Fruit fly (Drosophila melanogaster): Measurements from ENCODE around the gene CG12229.

Gene CG12229

DNA sequence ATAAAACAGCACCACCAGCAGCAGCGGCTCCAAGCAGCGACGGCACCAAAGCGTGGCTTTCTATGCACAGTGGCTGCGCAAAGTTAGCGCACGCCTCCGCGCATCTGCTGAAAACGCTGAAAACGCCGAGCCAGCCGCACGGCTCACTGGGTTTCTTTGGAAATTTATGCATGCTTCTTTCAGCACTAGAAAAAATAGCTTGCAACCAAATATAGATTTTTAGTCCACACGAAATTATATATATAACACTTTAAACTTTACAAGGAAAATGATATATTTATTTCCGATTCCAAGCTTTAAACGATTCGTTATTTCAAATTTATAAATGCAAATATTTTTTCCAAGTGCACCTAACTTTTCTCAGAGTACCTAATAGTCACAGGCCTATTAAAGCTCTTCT, 31.6 kb downstream of the CG12229 start (continued):
- TF ChIP-seq Bdp1 (GFP tag; optimal IDR thresholded peaks at IDR 0.05) (no peak), CG34422 (GFP tag; IDR thresholded peaks at IDR 0.05) (0 out of 3 replicates have a peak, but pooled peaks have one; percentile 11), CG16779 (GFP tag; IDR thresholded peaks at IDR 0.05) (0 out of 2 replicates have a peak, but pooled peaks have one; percentile 39), onecut (GFP tag; IDR thresholded peaks at IDR 0.05) (no peak), cas (GFP tag; IDR thresholded peaks at IDR 0.05) (no peak), Lpt (GFP tag; optimal IDR thresholded peaks at IDR 0.05) (no peak), CG4282 (GFP tag; optimal IDR thresholded peaks at IDR 0.05) (no peak), sc (optimal IDR thresholded peaks at IDR 0.05) (no peak), sc (GFP tag; optimal IDR thresholded peaks at IDR 0.05) (no peak), CG15269 (tag; optimal IDR thresholded peaks at IDR 0.05) (peak; percentile 54), esg (GFP tag; conservative IDR thresholded peaks at IDR 0.05) (peak; percentile 32; the same call in 1 of the 2 replicates), fd64A (GFP tag; optimal IDR thresholded peaks at IDR 0.05) (no peak), CG13894 (tag; optimal IDR thresholded peaks at IDR 0.05) (no peak), tna (GFP tag; IDR thresholded peaks at IDR 0.05; ENCODE audit: partially characterized antibody) (no peak), CG12769 (tag; optimal IDR thresholded peaks at IDR 0.05) (no peak), zfh1 (GFP tag; IDR thresholded peaks at IDR 0.05) (peak; percentile 26; the same call in 1 of the 3 replicates), CG31224 (GFP tag; IDR thresholded peaks at IDR 0.05) (no peak), ara (GFP tag; IDR thresholded peaks at IDR 0.05) (no peak), Gsc (GFP tag; IDR thresholded peaks at IDR 0.05) (no peak), Dref (GFP tag; IDR thresholded peaks at IDR 0.05) (no peak), CG6689 (GFP tag; IDR thresholded peaks at IDR 0.05) (no peak), Deaf1 (tag; optimal IDR thresholded peaks at IDR 0.05) (no peak), NC2α (GFP tag; optimal IDR thresholded peaks at IDR 0.05) (no peak), insv (GFP tag; optimal IDR thresholded peaks at IDR 0.05) (no peak), CG17912 (GFP tag; optimal IDR thresholded peaks at IDR 0.05) (no peak), Ssrp (tag; optimal IDR thresholded peaks at IDR 0.05) (peak; percentile 48), tx (GFP tag; optimal IDR thresholded peaks at IDR 0.05) (no peak), jing (GFP tag; optimal IDR thresholded peaks at IDR 0.05) (no peak), NFAT (GFP tag; IDR thresholded peaks at IDR 0.05) (no peak), Camta (GFP tag; optimal IDR thresholded peaks at IDR 0.05) (peak; percentile 10), sug (tag; optimal IDR thresholded peaks at IDR 0.05) (no peak), lmd (GFP tag; IDR thresholded peaks at IDR 0.05) (peak; percentile 23; the same call in 1 of the 2 replicates), CG9932 (GFP tag; IDR thresholded peaks at IDR 0.05) (peak; percentile 40), Xbp1 (GFP tag; optimal IDR thresholded peaks at IDR 0.05) (peak; percentile 41), CG31388 (GFP tag; optimal IDR thresholded peaks at IDR 0.05) (no peak), CG8924 (tag; optimal IDR thresholded peaks at IDR 0.05) (peak; percentile 50), Awh (GFP tag; IDR thresholded peaks at IDR 0.05) (no peak), lbe (GFP tag; optimal IDR thresholded peaks at IDR 0.05) (no peak), ERR (GFP tag; optimal IDR thresholded peaks at IDR 0.05) (no peak), CG17328 (GFP tag; IDR thresholded peaks at IDR 0.05) (0 out of 2 replicates have a peak, but pooled peaks have one; percentile 28), kni (GFP tag; optimal IDR thresholded peaks at IDR 0.05) (no peak), CG2889 (GFP tag; IDR thresholded peaks at IDR 0.05) (no peak), CG5180 (GFP tag; optimal IDR thresholded peaks at IDR 0.05) (no peak), abd-A (tag; optimal IDR thresholded peaks at IDR 0.05) (no peak), Hr78 (GFP tag; optimal IDR thresholded peaks at IDR 0.05) (no peak), corto (GFP tag; optimal IDR thresholded peaks at IDR 0.05) (no peak), CG7271 (tag; optimal IDR thresholded peaks at IDR 0.05) (no peak), repo (GFP tag; optimal IDR thresholded peaks at IDR 0.05) (no peak), prd (optimal IDR thresholded peaks at IDR 0.05) (no peak), prd (GFP tag; IDR thresholded peaks at IDR 0.05) (no peak; the same call in 2 of the 3 replicates), Xrp1 (GFP tag; IDR thresholded peaks at IDR 0.05) (peak; percentile 45; the same call in 1 of the 2 replicates), fd96Cb (tag; optimal IDR thresholded peaks at IDR 0.05) (peak; percentile 63)
